Fruit fly (Drosophila melanogaster) whole organism, embryonic: ENCODE measurements around the gene Hrs.

Source experiments
- Ada2b ChIP-seq: fragments of 200-800 bp; sonication (Bioruptor generic); IDR thresholded peaks from 2 replicates; pipeline ENCODE4 v1.3.6; 2022; ENCODE audit warnings: missing biosample characterization, missing genetic modification characterization
- BEAF-32 ChIP-seq: fragments of 200-800 bp; sonication (Bioruptor generic); optimal IDR thresholded peaks from 3 replicates; lab custom pipeline; 2017; ENCODE audit warnings: missing biosample characterization, missing genetic modification characterization, mild to moderate bottlenecking, moderate library complexity, missing genetic modification reagents
- CG10209 ChIP-seq: fragments of 200-800 bp; sonication (Bioruptor generic); optimal IDR thresholded peaks from 3 replicates; lab custom pipeline; 2017; ENCODE audit warnings: missing biosample characterization, mild to moderate bottlenecking, missing genetic modification characterization, missing genetic modification reagents
- CG10267 ChIP-seq: fragments of 200-800 bp; sonication (Bioruptor generic); optimal IDR thresholded peaks from 2 replicates; lab custom pipeline; 2018; ENCODE audit warnings: missing biosample characterization, mild to moderate bottlenecking, missing genetic modification characterization, moderate library complexity
- CG10959 ChIP-seq: fragments of 200-800 bp; sonication (Bioruptor generic); IDR thresholded peaks from 2 replicates; pipeline ENCODE4 v1.3.6; 2022; ENCODE audit warnings: missing biosample characterization, missing genetic modification characterization
- CG1233 ChIP-seq: fragments of 200-800 bp; sonication (Bioruptor generic); optimal IDR thresholded peaks from 4 replicates; lab custom pipeline; 2018; ENCODE audit warnings: missing biosample characterization, mild to moderate bottlenecking, missing genetic modification characterization
- CG12391 ChIP-seq: fragments of 200-800 bp; sonication (Bioruptor generic); optimal IDR thresholded peaks from 3 replicates; lab custom pipeline; 2018; ENCODE audit warnings: missing biosample characterization, mild to moderate bottlenecking, missing genetic modification characterization, moderate library complexity
- CG13123 ChIP-seq: fragments of 200-800 bp; sonication (Bioruptor generic); optimal IDR thresholded peaks from 2 replicates; lab custom pipeline; 2016; ENCODE audit warnings: missing biosample characterization, missing genetic modification characterization
- CG13775 ChIP-seq: fragments of 200-800 bp; sonication (Bioruptor generic); optimal IDR thresholded peaks from 3 replicates; lab custom pipeline; 2017; ENCODE audit warnings: missing biosample characterization, mild to moderate bottlenecking, missing genetic modification characterization
- CG14050 ChIP-seq: fragments of 200-800 bp; sonication (Bioruptor generic); IDR thresholded peaks from 3 replicates; pipeline ENCODE4 v1.3.6; 2022; ENCODE audit warnings: missing biosample characterization, missing genetic modification characterization
- CG14965 ChIP-seq: fragments of 200-800 bp; sonication (Bioruptor generic); optimal IDR thresholded peaks from 2 replicates; lab custom pipeline; 2016; ENCODE audit warnings: missing biosample characterization, missing genetic modification characterization, borderline replicate concordance
- CG1647 ChIP-seq: fragments of 200-800 bp; sonication (Bioruptor generic); optimal IDR thresholded peaks from 3 replicates; lab custom pipeline; 2016; ENCODE audit warnings: missing biosample characterization, missing genetic modification characterization
- CG2120 ChIP-seq: fragments of 200-800 bp; sonication (Bioruptor generic); optimal IDR thresholded peaks from 3 replicates; lab custom pipeline; 2016; ENCODE audit warnings: missing biosample characterization, missing genetic modification characterization
- CG2129 ChIP-seq: fragments of 200-800 bp; sonication (Bioruptor generic); IDR thresholded peaks from 2 replicates; pipeline ENCODE4 v1.3.6; 2022; ENCODE audit warnings: missing biosample characterization, missing genetic modification characterization; ENCODE audit not compliant: partially characterized antibody
- CG31388 ChIP-seq: fragments of 200-800 bp; sonication (Bioruptor generic); optimal IDR thresholded peaks from 2 replicates; lab custom pipeline; 2016; ENCODE audit warnings: missing biosample characterization, missing genetic modification characterization
- CG34224 ChIP-seq: fragments of 200-800 bp; sonication (Bioruptor generic); IDR thresholded peaks from 3 replicates; pipeline ENCODE4 v1.3.6; 2022; ENCODE audit warnings: missing biosample characterization, missing genetic modification characterization; ENCODE audit not compliant: partially characterized antibody
- CG34376 ChIP-seq: fragments of 200-800 bp; sonication (Bioruptor generic); optimal IDR thresholded peaks from 2 replicates; lab custom pipeline; 2018; ENCODE audit warnings: missing biosample characterization, mild to moderate bottlenecking, missing genetic modification characterization
- CG6272 ChIP-seq: fragments of 200-800 bp; sonication (Bioruptor generic); IDR thresholded peaks from 2 replicates; pipeline ENCODE4 v1.3.6; 2022; ENCODE audit warnings: missing biosample characterization, missing genetic modification characterization
- CG8765 ChIP-seq: fragments of 200-800 bp; sonication (Bioruptor generic); IDR thresholded peaks from 2 replicates; pipeline ENCODE4 v1.3.6; 2022; ENCODE audit warnings: missing biosample characterization, missing genetic modification characterization
- CG8944 ChIP-seq: fragments of 200-800 bp; sonication (Bioruptor generic); optimal IDR thresholded peaks from 3 replicates; lab custom pipeline; 2016; ENCODE audit warnings: missing biosample characterization, missing genetic modification characterization
- Chrac-16 ChIP-seq: fragments of 200-800 bp; sonication (Bioruptor generic); optimal IDR thresholded peaks from 3 replicates; lab custom pipeline; 2016; ENCODE audit warnings: missing biosample characterization, missing genetic modification characterization
- Dad ChIP-seq: fragments of 200-800 bp; sonication (Bioruptor generic); optimal IDR thresholded peaks from 3 replicates; lab custom pipeline; 2016; ENCODE audit warnings: missing biosample characterization, missing genetic modification characterization
- Drgx ChIP-seq: fragments of 200-800 bp; sonication (Bioruptor generic); IDR thresholded peaks from 2 replicates; pipeline ENCODE4 v1.3.6; 2022; ENCODE audit warnings: missing biosample characterization, missing genetic modification characterization
- Ets65A ChIP-seq: fragments of 200-800 bp; sonication (Bioruptor generic); peaks from one replicate; lab custom pipeline; 2016; ENCODE audit warnings: missing biosample characterization, missing genetic modification characterization
- HLH4C ChIP-seq: fragments of 200-800 bp; sonication (Bioruptor generic); IDR thresholded peaks from 3 replicates; pipeline ENCODE4 v1.3.6; 2022; ENCODE audit warnings: missing biosample characterization, missing genetic modification characterization; ENCODE audit not compliant: partially characterized antibody
- HLHmδ ChIP-seq: fragments of 200-800 bp; sonication (Bioruptor generic); optimal IDR thresholded peaks from 2 replicates; lab custom pipeline; 2018; ENCODE audit warnings: missing biosample characterization, mild to moderate bottlenecking, missing genetic modification characterization, moderate library complexity
- Mad ChIP-seq: fragments of 200-800 bp; sonication (Bioruptor generic); optimal IDR thresholded peaks from 2 replicates; lab custom pipeline; 2016; ENCODE audit warnings: missing biosample characterization, missing genetic modification characterization
- Max ChIP-seq: fragments of 200-800 bp; sonication (Bioruptor generic); optimal IDR thresholded peaks from 2 replicates; lab custom pipeline; 2016; ENCODE audit warnings: missing biosample characterization, mild to moderate bottlenecking, missing genetic modification characterization
- Ptx1 ChIP-seq: fragments of 200-800 bp; sonication (Bioruptor generic); IDR thresholded peaks from 2 replicates; pipeline ENCODE4 v1.3.6; 2022; ENCODE audit warnings: missing biosample characterization, missing genetic modification characterization
- Side ChIP-seq: fragments of 200-800 bp; sonication (Bioruptor generic); optimal IDR thresholded peaks from 2 replicates; lab custom pipeline; 2016; ENCODE audit warnings: missing biosample characterization, missing genetic modification characterization
- Six4 ChIP-seq: fragments of 200-800 bp; sonication (Bioruptor generic); optimal IDR thresholded peaks from 2 replicates; lab custom pipeline; 2016; ENCODE audit warnings: missing biosample characterization, missing genetic modification characterization
- Spps ChIP-seq: fragments of 200-800 bp; sonication (Bioruptor generic); optimal IDR thresholded peaks from 2 replicates; lab custom pipeline; 2018; ENCODE audit warnings: missing biosample characterization, mild to moderate bottlenecking, missing genetic modification characterization
- Ssrp ChIP-seq: fragments of 200-800 bp; sonication (Bioruptor generic); optimal IDR thresholded peaks from 2 replicates; lab custom pipeline; 2018; ENCODE audit warnings: missing biosample characterization, mild to moderate bottlenecking, missing genetic modification characterization, moderate library complexity
- cad ChIP-seq: fragments of >200 bp; optimal IDR thresholded peaks from 2 replicates; lab custom pipeline; 2017; ENCODE audit warnings: missing biosample characterization, missing genetic modification characterization
- dan ChIP-seq: fragments of 200-800 bp; sonication (Bioruptor generic); IDR thresholded peaks from 2 replicates; pipeline ENCODE4 v1.3.6; 2022; ENCODE audit warnings: missing biosample characterization, missing genetic modification characterization
- dpn ChIP-seq, 2 experiments: fragments of 200-800 bp; sonication (Bioruptor generic); optimal IDR thresholded peaks; 3 replicates each; lab custom pipeline; 2016; ENCODE audit warnings: missing biosample characterization in 2 of 2, missing genetic modification characterization in 2 of 2
- eve ChIP-seq, 2 experiments: fragments of >200 bp; optimal IDR thresholded peaks; 2 replicates each; lab custom pipeline; 2017; ENCODE audit warnings: missing biosample characterization in 2 of 2, missing genetic modification characterization in 2 of 2
- exex ChIP-seq: fragments of 200-800 bp; sonication (Bioruptor generic); optimal IDR thresholded peaks from 4 replicates; lab custom pipeline; 2018; ENCODE audit warnings: missing biosample characterization, mild to moderate bottlenecking, missing genetic modification characterization, moderate library complexity
- eyg ChIP-seq: fragments of 200-800 bp; sonication (Bioruptor generic); optimal IDR thresholded peaks from 3 replicates; lab custom pipeline; 2016; ENCODE audit warnings: missing biosample characterization, missing genetic modification characterization
- grn ChIP-seq: fragments of 200-800 bp; sonication (Bioruptor generic); optimal IDR thresholded peaks from 3 replicates; lab custom pipeline; 2017; ENCODE audit warnings: missing biosample characterization, missing genetic modification characterization
- insv ChIP-seq, 2 experiments: fragments of 200-800 bp; sonication (Bioruptor generic); optimal IDR thresholded peaks; 3 replicates each; lab custom pipeline; 2016 to 2018; ENCODE audit warnings: missing biosample characterization in 2 of 2, missing genetic modification characterization in 2 of 2
- lola ChIP-seq, 3 experiments: fragments of >200 bp in 2 of 3; fragments of 200-800 bp in 1 of 3; sonication (Bioruptor generic) in 1 of 3; optimal IDR thresholded peaks; 2 replicates each; lab custom pipeline; 2017 to 2019; ENCODE audit warnings: missing biosample characterization in 3 of 3, missing genetic modification characterization in 3 of 3, mild to moderate bottlenecking in 1 of 3, moderate library complexity in 1 of 3
- luna ChIP-seq: fragments of 200-800 bp; sonication (Bioruptor generic); optimal IDR thresholded peaks from 2 replicates; lab custom pipeline; 2016; ENCODE audit warnings: missing biosample characterization, missing genetic modification characterization
- mirr ChIP-seq: fragments of 200-800 bp; sonication (Bioruptor generic); optimal IDR thresholded peaks from 3 replicates; lab custom pipeline; 2018; ENCODE audit warnings: missing biosample characterization, mild to moderate bottlenecking, missing genetic modification characterization
- ranshi ChIP-seq: fragments of 200-800 bp; sonication (Bioruptor generic); IDR thresholded peaks from 2 replicates; pipeline ENCODE4 v1.3.6; 2022; ENCODE audit warnings: missing biosample characterization, missing genetic modification characterization
- slou ChIP-seq: fragments of 200-800 bp; sonication (Bioruptor generic); optimal IDR thresholded peaks from 3 replicates; lab custom pipeline; 2016; ENCODE audit warnings: missing biosample characterization, missing genetic modification characterization
- ttk ChIP-seq: fragments of 200-800 bp; sonication (Bioruptor generic); IDR thresholded peaks from 2 replicates; pipeline ENCODE4 v2.1.2; 2022; ENCODE audit warnings: missing biosample characterization, missing genetic modification characterization
- unpg ChIP-seq: fragments of 200-800 bp; sonication (Bioruptor generic); optimal IDR thresholded peaks from 3 replicates; lab custom pipeline; 2018; ENCODE audit warnings: missing biosample characterization, mild to moderate bottlenecking, missing genetic modification characterization, moderate library complexity
- zfh2 ChIP-seq: fragments of 200-800 bp; sonication (Bioruptor generic); optimal IDR thresholded peaks from 2 replicates; lab custom pipeline; 2016; ENCODE audit warnings: missing biosample characterization, missing genetic modification characterization

Gene Hrs

dm6 chr2L:2751085-2751710 lies 11.4 kb downstream of the Hrs start (continued):
- no peak for TF ChIP-seq eyg
- TF ChIP-seq Chrac-16 (GFP tag; lab: Kevin White, UChicago) = no peak
- no peak for TF ChIP-seq Ptx1 (GFP tag; lab: Robert Waterston, UW)
- TF ChIP-seq CG2129 (GFP tag; lab: Robert Waterston, UW) = no peak
- no peak for TF ChIP-seq Drgx (GFP tag; lab: Robert Waterston, UW)
- no peak for TF ChIP-seq Ssrp
- no peak for TF ChIP-seq HLH4C (GFP tag; lab: Robert Waterston, UW)
- no peak for TF ChIP-seq CG13775 (GFP tag; lab: Kevin White, UChicago)
- TF ChIP-seq Ada2b = no peak
- TF ChIP-seq exex (tag; lab: Kevin White, UChicago) = peak; percentile 77
- no peak for TF ChIP-seq Spps (tag; lab: Kevin White, UChicago)
- TF ChIP-seq CG34376 = peak; percentile 44
- no peak for TF ChIP-seq Six4 (GFP tag; lab: Kevin White, UChicago)
- TF ChIP-seq mirr = peak; percentile 73
- TF ChIP-seq BEAF-32 (GFP tag; lab: Kevin White, UChicago) = peak; percentile 4
- no peak for TF ChIP-seq CG10209 (GFP tag; lab: Kevin White, UChicago)

- TF ChIP-seq Side (GFP tag; lab: Kevin White, UChicago) (peak; percentile 80), CG2120 (GFP tag; lab: Kevin White, UChicago) (peak; percentile 94), CG10267 (tag; lab: Kevin White, UChicago) (peak; percentile 63), CG31388 (GFP tag; lab: Kevin White, UChicago) (peak; percentile 78), grn (GFP tag; lab: Kevin White, UChicago) (no peak), Ets65A (GFP tag; lab: Kevin White, UChicago) (peak; percentile 96), luna (GFP tag; lab: Kevin White, UChicago) (peak; percentile 70), ttk (GFP tag; lab: Robert Waterston, UW) (no peak), CG8765 (GFP tag; lab: Robert Waterston, UW) (no peak), CG34224 (no peak), slou (peak; percentile 72), CG12391 (tag; lab: Kevin White, UChicago) (peak; percentile 83), ranshi (no peak), eve (GFP tag; optimal IDR thresholded peaks at IDR 0.05; lab: Kevin White, UChicago) (no peak), Dad (GFP tag; lab: Kevin White, UChicago) (peak; percentile 75), CG8944 (GFP tag; lab: Kevin White, UChicago) (peak; percentile 75), Max (GFP tag; lab: Kevin White, UChicago) (peak; percentile 84), CG14050 (GFP tag; lab: Robert Waterston, UW) (no peak), Mad (GFP tag; lab: Kevin White, UChicago) (peak; percentile 59), insv (GFP tag; optimal IDR thresholded peaks at IDR 0.05; lab: Kevin White, UChicago) (peak in 1 of 2 experiments; percentile 7), CG14965 (GFP tag; lab: Kevin White, UChicago) (peak; percentile 36), HLHmδ (GFP tag; lab: Kevin White, UChicago) (peak; percentile 90), zfh2 (GFP tag; lab: Kevin White, UChicago) (peak; percentile 90), CG13123 (GFP tag; lab: Kevin White, UChicago) (peak; percentile 80), CG1233 (GFP tag; lab: Kevin White, UChicago) (peak; percentile 84), CG1647 (peak; percentile 72), lola (GFP tag; optimal IDR thresholded peaks at IDR 0.05; lab: Kevin White, UChicago) (peak in 1 of 3 experiments; percentile 73), cad (GFP tag; lab: Kevin White, UChicago) (no peak), unpg (peak; percentile 76), CG10959 (GFP tag; lab: Robert Waterston, UW) (no peak), dpn (GFP tag; optimal IDR thresholded peaks at IDR 0.05; lab: Kevin White, UChicago) (peak; percentile 87 to 91), CG6272 (GFP tag; lab: Robert Waterston, UW) (peak; percentile 50), dan (GFP tag; lab: Robert Waterston, UW) (no peak), Drgx (GFP tag; lab: Robert Waterston, UW) (no peak)
Measured at dm6 chr2L:2751904-2752459, 12.2 kb downstream of the Hrs start, which contains the start of gene Bacc. TSS of gene Bacc (plus strand) at chr2L:2752445.
